Fruit fly (Drosophila melanogaster) whole organism, embryonic: ENCODE data around the gene MTF-1.

ENCODE experiments used
- Atf6 ChIP-seq: fragments of 200-800 bp; sonication (Bioruptor generic); IDR thresholded peaks from 2 replicates; pipeline ENCODE4 v1.3.6; 2022; ENCODE audit warnings: missing biosample characterization, missing genetic modification characterization
- Bdp1 ChIP-seq: fragments of 200-800 bp; sonication (Bioruptor generic); optimal IDR thresholded peaks from 3 replicates; lab custom pipeline; 2016; ENCODE audit warnings: missing biosample characterization, missing genetic modification characterization
- C15 ChIP-seq: fragments of 200-800 bp; sonication (Bioruptor generic); IDR thresholded peaks from 3 replicates; pipeline ENCODE4 v1.3.6; 2022; ENCODE audit warnings: missing biosample characterization, missing genetic modification characterization
- CG10209 ChIP-seq: fragments of 200-800 bp; sonication (Bioruptor generic); optimal IDR thresholded peaks from 3 replicates; lab custom pipeline; 2017; ENCODE audit warnings: missing biosample characterization, mild to moderate bottlenecking, missing genetic modification characterization, missing genetic modification reagents
- CG12104 ChIP-seq: fragments of 200-800 bp; sonication (Bioruptor generic); optimal IDR thresholded peaks from 3 replicates; lab custom pipeline; 2016; ENCODE audit warnings: missing biosample characterization, missing genetic modification characterization
- CG17186 ChIP-seq: fragments of 200-800 bp; sonication (Bioruptor generic); optimal IDR thresholded peaks from 3 replicates; lab custom pipeline; 2017; ENCODE audit warnings: missing biosample characterization, missing genetic modification reagents, missing genetic modification characterization
- CG1832 ChIP-seq: fragments of 200-800 bp; sonication (Bioruptor generic); optimal IDR thresholded peaks from 2 replicates; lab custom pipeline; 2017; ENCODE audit warnings: missing biosample characterization, mild to moderate bottlenecking, missing genetic modification characterization, inconsistent platforms
- CG2129 ChIP-seq: fragments of 200-800 bp; sonication (Bioruptor generic); IDR thresholded peaks from 2 replicates; pipeline ENCODE4 v1.3.6; 2022; ENCODE audit warnings: missing biosample characterization, missing genetic modification characterization; ENCODE audit not compliant: partially characterized antibody
- CG34422 ChIP-seq: fragments of 200-800 bp; sonication (Bioruptor generic); IDR thresholded peaks from 3 replicates; pipeline ENCODE4 v1.3.6; 2022; ENCODE audit warnings: missing biosample characterization, missing genetic modification characterization
- CG42726 ChIP-seq: fragments of 200-800 bp; sonication (Bioruptor generic); IDR thresholded peaks from 2 replicates; pipeline ENCODE4 v1.3.6; 2022; ENCODE audit warnings: missing biosample characterization, missing genetic modification characterization; ENCODE audit not compliant: partially characterized antibody
- CG4404 ChIP-seq: fragments of 200-800 bp; sonication (Bioruptor generic); IDR thresholded peaks from 2 replicates; pipeline ENCODE4 v1.3.6; 2022; ENCODE audit warnings: missing biosample characterization, missing genetic modification characterization
- CG4854 ChIP-seq: fragments of 200-800 bp; sonication (Bioruptor generic); optimal IDR thresholded peaks from 2 replicates; lab custom pipeline; 2016; ENCODE audit warnings: missing biosample characterization, missing genetic modification characterization, inconsistent platforms
- CG5245 ChIP-seq: fragments of 200-800 bp; sonication (Bioruptor generic); optimal IDR thresholded peaks from 3 replicates; lab custom pipeline; 2016; ENCODE audit warnings: missing biosample characterization, missing genetic modification characterization
- CG6791 ChIP-seq: fragments of 200-800 bp; sonication (Bioruptor generic); IDR thresholded peaks from 3 replicates; pipeline ENCODE4 v1.3.6; 2022; ENCODE audit warnings: missing biosample characterization, missing genetic modification characterization; ENCODE audit not compliant: partially characterized antibody
- CG7745 ChIP-seq: fragments of 200-800 bp; sonication (Bioruptor generic); optimal IDR thresholded peaks from 2 replicates; lab custom pipeline; 2018; ENCODE audit warnings: missing biosample characterization, mild to moderate bottlenecking, missing genetic modification characterization, moderate library complexity
- CG8290 ChIP-seq, 3 experiments: fragments of 200-800 bp; sonication (Bioruptor generic); optimal IDR thresholded peaks; 2 replicates each; lab custom pipeline; 2016 to 2019; ENCODE audit warnings: missing biosample characterization in 3 of 3, missing genetic modification characterization in 3 of 3, mild to moderate bottlenecking in 2 of 3, moderate library complexity in 1 of 3
- CG9437 ChIP-seq: fragments of 200-800 bp; sonication (Bioruptor generic); optimal IDR thresholded peaks from 2 replicates; lab custom pipeline; 2018; ENCODE audit warnings: missing biosample characterization, mild to moderate bottlenecking, missing genetic modification characterization
- CG9797 ChIP-seq: fragments of 200-800 bp; sonication (Bioruptor generic); optimal IDR thresholded peaks from 3 replicates; lab custom pipeline; 2018; ENCODE audit warnings: missing biosample characterization, mild to moderate bottlenecking, missing genetic modification characterization
- CrebB ChIP-seq: fragments of 200-800 bp; sonication (Bioruptor generic); optimal IDR thresholded peaks from 3 replicates; lab custom pipeline; 2018; ENCODE audit warnings: missing biosample characterization, mild to moderate bottlenecking, missing genetic modification characterization
- Dref ChIP-seq: fragments of 200-800 bp; sonication (Bioruptor generic); IDR thresholded peaks from 2 replicates; pipeline ENCODE4 v1.3.6; 2022; ENCODE audit warnings: missing biosample characterization, missing genetic modification characterization
- E2f1 ChIP-seq: fragments of 200-800 bp; sonication (Bioruptor generic); IDR thresholded peaks from 2 replicates; pipeline ENCODE4 v1.3.6; 2022; ENCODE audit warnings: missing biosample characterization, missing genetic modification characterization
- Mad ChIP-seq: fragments of 200-800 bp; sonication (Bioruptor generic); optimal IDR thresholded peaks from 2 replicates; lab custom pipeline; 2016; ENCODE audit warnings: missing biosample characterization, missing genetic modification characterization
- Mrtf ChIP-seq: fragments of 200-800 bp; sonication (Bioruptor generic); IDR thresholded peaks from 3 replicates; pipeline ENCODE4 v1.3.6; 2022; ENCODE audit warnings: missing biosample characterization, missing genetic modification characterization
- NFAT ChIP-seq: fragments of 200-800 bp; sonication (Bioruptor generic); IDR thresholded peaks from 2 replicates; pipeline ENCODE4 v1.3.6; 2022; ENCODE audit warnings: missing biosample characterization, missing genetic modification characterization
- Oaz ChIP-seq: fragments of 200-800 bp; sonication (Bioruptor generic); IDR thresholded peaks from 2 replicates; pipeline ENCODE4 v1.3.6; 2022; ENCODE audit warnings: missing biosample characterization, missing genetic modification characterization
- Ravus ChIP-seq: fragments of 200-800 bp; sonication (Bioruptor generic); IDR thresholded peaks from 2 replicates; pipeline ENCODE4 v1.3.6; 2022; ENCODE audit warnings: missing biosample characterization, missing genetic modification characterization
- Rx ChIP-seq: fragments of 200-800 bp; sonication (Bioruptor generic); IDR thresholded peaks from 2 replicates; pipeline ENCODE4 v1.3.6; 2022; ENCODE audit warnings: missing biosample characterization, missing genetic modification characterization
- Sox100B ChIP-seq: fragments of 200-800 bp; sonication (Bioruptor generic); optimal IDR thresholded peaks from 3 replicates; lab custom pipeline; 2018; ENCODE audit warnings: missing biosample characterization, mild to moderate bottlenecking, missing genetic modification characterization
- Sox102F ChIP-seq: fragments of 200-800 bp; sonication (Bioruptor generic); optimal IDR thresholded peaks from 2 replicates; lab custom pipeline; 2018; ENCODE audit warnings: missing biosample characterization, mild to moderate bottlenecking, missing genetic modification characterization, moderate library complexity
- TFAM ChIP-seq: fragments of 200-800 bp; sonication (Bioruptor generic); optimal IDR thresholded peaks from 2 replicates; lab custom pipeline; 2017; ENCODE audit warnings: missing biosample characterization, missing genetic modification characterization, inconsistent platforms
- bbx ChIP-seq: fragments of 200-800 bp; sonication (Bioruptor generic); IDR thresholded peaks from 2 replicates; pipeline ENCODE4 v1.3.6; 2022; ENCODE audit warnings: missing biosample characterization, missing genetic modification characterization; ENCODE audit not compliant: partially characterized antibody
- cg ChIP-seq: fragments of 200-800 bp; sonication (Bioruptor generic); optimal IDR thresholded peaks from 3 replicates; lab custom pipeline; 2019; ENCODE audit warnings: missing biosample characterization, mild to moderate bottlenecking, missing genetic modification characterization, moderate library complexity
- chm ChIP-seq: fragments of 200-800 bp; sonication (Bioruptor generic); IDR thresholded peaks from 2 replicates; pipeline ENCODE4 v1.3.6; 2022; ENCODE audit warnings: missing biosample characterization, missing genetic modification characterization
- ci ChIP-seq: fragments of 200-800 bp; sonication (Bioruptor generic); IDR thresholded peaks from 3 replicates; pipeline ENCODE4 v1.3.6; 2022; ENCODE audit warnings: missing biosample characterization, missing genetic modification characterization
- crc ChIP-seq: fragments of 200-800 bp; sonication (Bioruptor generic); optimal IDR thresholded peaks from 2 replicates; lab custom pipeline; 2016; ENCODE audit warnings: missing biosample characterization, missing genetic modification characterization
- kah ChIP-seq: fragments of 200-800 bp; sonication (Bioruptor generic); optimal IDR thresholded peaks from 2 replicates; lab custom pipeline; 2018; ENCODE audit warnings: missing biosample characterization, mild to moderate bottlenecking, missing genetic modification characterization
- lola ChIP-seq, 3 experiments: fragments of >200 bp in 2 of 3; fragments of 200-800 bp in 1 of 3; sonication (Bioruptor generic) in 1 of 3; optimal IDR thresholded peaks; 2 replicates each; lab custom pipeline; 2017 to 2019; ENCODE audit warnings: missing biosample characterization in 3 of 3, missing genetic modification characterization in 3 of 3, mild to moderate bottlenecking in 1 of 3, moderate library complexity in 1 of 3
- mam ChIP-seq: fragments of 200-800 bp; sonication (Bioruptor generic); optimal IDR thresholded peaks from 3 replicates; lab custom pipeline; 2016; ENCODE audit warnings: missing biosample characterization, missing genetic modification characterization
- nerfin-2 ChIP-seq: fragments of 200-800 bp; sonication (Bioruptor generic); IDR thresholded peaks from 2 replicates; pipeline ENCODE4 v1.3.6; 2022; ENCODE audit warnings: missing biosample characterization, missing genetic modification characterization; ENCODE audit not compliant: partially characterized antibody
- pho ChIP-seq: fragments of 200-800 bp; sonication (Bioruptor generic); optimal IDR thresholded peaks from 2 replicates; lab custom pipeline; 2016; ENCODE audit warnings: missing biosample characterization, missing genetic modification characterization
- pros ChIP-seq: fragments of 200-800 bp; sonication (Bioruptor generic); optimal IDR thresholded peaks from 3 replicates; lab custom pipeline; 2019; ENCODE audit warnings: missing biosample characterization, mild to moderate bottlenecking, missing genetic modification characterization, moderate library complexity
- ranshi ChIP-seq: fragments of 200-800 bp; sonication (Bioruptor generic); IDR thresholded peaks from 2 replicates; pipeline ENCODE4 v1.3.6; 2022; ENCODE audit warnings: missing biosample characterization, missing genetic modification characterization
- rib ChIP-seq: fragments of 200-800 bp; sonication (Bioruptor generic); IDR thresholded peaks from 2 replicates; pipeline ENCODE4 v1.3.6; 2022; ENCODE audit warnings: missing biosample characterization, missing genetic modification characterization
- scrt ChIP-seq: fragments of 200-800 bp; sonication (Bioruptor generic); optimal IDR thresholded peaks from 2 replicates; lab custom pipeline; 2018; ENCODE audit warnings: missing biosample characterization, mild to moderate bottlenecking, missing genetic modification characterization, moderate library complexity
- ssp ChIP-seq: fragments of 200-800 bp; sonication (Bioruptor generic); IDR thresholded peaks from 2 replicates; pipeline ENCODE4 v1.3.6; 2022; ENCODE audit warnings: missing biosample characterization, missing genetic modification characterization
- tio ChIP-seq: fragments of 200-800 bp; sonication (Bioruptor generic); optimal IDR thresholded peaks from 2 replicates; lab custom pipeline; 2017; ENCODE audit warnings: missing biosample characterization, missing genetic modification characterization, inconsistent platforms
- trem ChIP-seq: fragments of 200-800 bp; optimal IDR thresholded peaks from 3 replicates; lab custom pipeline; 2019; ENCODE audit warnings: missing biosample characterization, mild to moderate bottlenecking, missing genetic modification characterization, moderate library complexity
- unc-4 ChIP-seq: fragments of 200-800 bp; sonication (Bioruptor generic); IDR thresholded peaks from 2 replicates; pipeline ENCODE4 v1.3.6; 2022; ENCODE audit warnings: missing biosample characterization, missing genetic modification characterization; ENCODE audit not compliant: partially characterized antibody
- vfl ChIP-seq: fragments of 200-800 bp; sonication (Bioruptor generic); optimal IDR thresholded peaks from 2 replicates; lab custom pipeline; 2016; ENCODE audit warnings: missing biosample characterization, missing genetic modification characterization

Gene MTF-1

dm6 chr3L:9401354-9402156 is 28.6 kb upstream of the MTF-1 start (continued):
- no peak for TF ChIP-seq tio (GFP tag; lab: Kevin White, UChicago)
- no peak for TF ChIP-seq Mrtf
- no peak for TF ChIP-seq Mad
- no peak for TF ChIP-seq C15
- TF ChIP-seq trem (tag; lab: Kevin White, UChicago), result no peak
- 0 out of 2 replicates have a peak, but pooled peaks have one; percentile 13 for TF ChIP-seq Atf6 (GFP tag; lab: Robert Waterston, UW)
- no peak for TF ChIP-seq bbx
- no peak for TF ChIP-seq crc
- TF ChIP-seq CG1832 (GFP tag; lab: Kevin White, UChicago), result peak; percentile 85
- TF ChIP-seq CrebB, result no peak
- peak in 1 of 3 experiments; percentile 73 for TF ChIP-seq lola (GFP tag; optimal IDR thresholded peaks at IDR 0.05; lab: Kevin White, UChicago)
- TF ChIP-seq E2f1 (GFP tag; lab: Robert Waterston, UW), result no peak
- TF ChIP-seq Ravus (GFP tag; lab: Robert Waterston, UW), result no peak
- no peak for TF ChIP-seq CG4404 (GFP tag; lab: Robert Waterston, UW)
- no peak for TF ChIP-seq CG9437 (GFP tag; lab: Kevin White, UChicago)
- no peak for TF ChIP-seq CG6791
- no peak for TF ChIP-seq scrt (GFP tag; lab: Kevin White, UChicago)
- no peak for TF ChIP-seq CG5245 (GFP tag; lab: Kevin White, UChicago)
- TF ChIP-seq CG34422 (GFP tag; lab: Robert Waterston, UW), result peak; percentile 6; the same call in 1 of the 3 replicates
- no peak for TF ChIP-seq CG7745
- TF ChIP-seq pros (GFP tag; lab: Kevin White, UChicago), result peak; percentile 70
- TF ChIP-seq unc-4, result no peak
- no peak for TF ChIP-seq Dref (GFP tag; lab: Robert Waterston, UW)
- no peak for TF ChIP-seq Bdp1 (GFP tag; lab: Kevin White, UChicago)
- no peak for TF ChIP-seq CG17186
- TF ChIP-seq TFAM (GFP tag; lab: Kevin White, UChicago), result no peak
- no peak for TF ChIP-seq Rx (GFP tag; lab: Robert Waterston, UW)
- no peak for TF ChIP-seq vfl

- TF ChIP-seq CG8290 (GFP tag; optimal IDR thresholded peaks at IDR 0.05; lab: Kevin White, UChicago), result peak; percentile 30
- TF ChIP-seq CG8290 (tag; optimal IDR thresholded peaks at IDR 0.05; lab: Kevin White, UChicago), result peak in 1 of 2 experiments; percentile 55
- no peak for TF ChIP-seq cg (GFP tag; lab: Kevin White, UChicago)
- TF ChIP-seq CG9797 (GFP tag; lab: Kevin White, UChicago), result peak; percentile 91
- no peak for TF ChIP-seq rib
- TF ChIP-seq CG10209 (GFP tag; lab: Kevin White, UChicago), result no peak
- TF ChIP-seq pho (GFP tag; lab: Kevin White, UChicago), result no peak
- no peak for TF ChIP-seq Oaz
- TF ChIP-seq CG2129, result peak; percentile 34; the same call in 1 of the 2 replicates
- TF ChIP-seq kah, result no peak
- TF ChIP-seq Sox102F (GFP tag; lab: Kevin White, UChicago), result no peak
- 0 out of 2 replicates have a peak, but pooled peaks have one; percentile 42 for TF ChIP-seq nerfin-2 (GFP tag; lab: Robert Waterston, UW)
- peak; percentile 60 for TF ChIP-seq mam
- TF ChIP-seq CG12104 (GFP tag; lab: Kevin White, UChicago), result no peak
- TF ChIP-seq ssp (GFP tag; lab: Robert Waterston, UW), result peak; percentile 38
- no peak for TF ChIP-seq ranshi (GFP tag; lab: Robert Waterston, UW)
- no peak for TF ChIP-seq CG4854
- peak; percentile 80 for TF ChIP-seq CG42726 (GFP tag; lab: Robert Waterston, UW)
- no peak for TF ChIP-seq Sox100B
- no peak for TF ChIP-seq ci (GFP tag; lab: Robert Waterston, UW)
- no peak for TF ChIP-seq chm (GFP tag; lab: Robert Waterston, UW)
- peak; percentile 54; the same call in 1 of the 2 replicates for TF ChIP-seq NFAT (GFP tag; lab: Robert Waterston, UW)
These were observed 27.8 kb upstream of the MTF-1 start, which contains the start of gene eIF4E1 for dm6 chr3L:9402157-9402890. Gene eIF4E1, minus strand, starts transcription at chr3L:9402460.
